Fruit fly (Drosophila melanogaster): ENCODE results near the gene Vps60.

Gene Vps60

DNA sequence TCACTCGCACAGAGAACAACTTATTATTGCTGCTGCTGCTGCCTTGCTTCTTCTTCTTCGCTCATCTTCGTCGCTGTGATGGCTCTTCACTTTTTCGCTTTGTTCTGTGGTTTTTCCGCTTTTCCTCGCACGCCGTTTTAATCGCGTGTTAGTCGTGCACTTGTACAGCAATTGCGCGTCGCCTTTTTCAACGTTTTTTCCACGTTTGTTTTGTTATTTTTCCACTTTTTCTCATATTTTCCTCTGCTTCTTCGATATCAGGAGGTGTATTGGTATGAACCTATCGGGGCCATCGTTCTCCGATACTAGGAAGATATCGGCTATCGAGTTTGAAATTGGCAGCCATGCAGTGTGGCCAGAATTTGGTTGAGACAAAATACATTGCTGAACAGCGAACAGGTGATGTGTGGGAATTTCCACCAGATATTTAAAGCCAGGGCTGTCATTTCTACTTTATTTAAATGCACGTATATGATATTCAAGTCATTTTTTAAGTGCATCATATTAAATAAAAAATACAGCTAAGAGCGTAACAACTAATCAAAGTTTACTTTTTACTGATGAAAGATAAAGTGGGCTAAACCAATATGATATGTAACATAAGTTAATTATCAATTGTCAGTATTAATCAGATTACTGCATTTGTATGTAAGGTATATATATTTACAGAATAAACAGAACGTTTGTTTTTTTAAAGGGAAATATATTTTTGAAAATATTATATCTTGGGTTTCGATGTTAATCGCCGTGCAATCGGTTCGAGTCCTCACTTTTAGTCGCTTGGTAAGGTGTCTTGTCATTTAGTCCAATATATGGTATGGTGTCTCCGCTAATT, 47.7 kb upstream of the Vps60 start, which contains the start of gene Crtc (continued):
- TF ChIP-seq GATAe (GFP tag; conservative IDR thresholded peaks at IDR 0.05) (no peak), tll (GFP tag; optimal IDR thresholded peaks at IDR 0.05) (no peak), Hmx (GFP tag; optimal IDR thresholded peaks at IDR 0.05) (no peak), CG6254 (GFP tag; optimal IDR thresholded peaks at IDR 0.05) (no peak), gcm2 (GFP tag; optimal IDR thresholded peaks at IDR 0.05) (no peak), NC2α (GFP tag; optimal IDR thresholded peaks at IDR 0.05) (no peak), CG2199 (GFP tag; IDR thresholded peaks at IDR 0.05) (no peak), CG13287 (GFP tag; IDR thresholded peaks at IDR 0.05; ENCODE audit: partially characterized antibody) (peak; percentile 72), CG33557 (GFP tag; optimal IDR thresholded peaks at IDR 0.05) (no peak), CG15696 (tag; optimal IDR thresholded peaks at IDR 0.05) (no peak), Myb (GFP tag; optimal IDR thresholded peaks at IDR 0.05) (peak; percentile 80), CG16815 (GFP tag; optimal IDR thresholded peaks at IDR 0.05) (no peak), Dek (tag; optimal IDR thresholded peaks at IDR 0.05) (no peak), gro (GFP tag; optimal IDR thresholded peaks at IDR 0.05) (no peak), scrt (GFP tag; optimal IDR thresholded peaks at IDR 0.05) (no peak), insv (GFP tag; optimal IDR thresholded peaks at IDR 0.05) (no peak), wdn (GFP tag; IDR thresholded peaks at IDR 0.05) (no peak)

DNA sequence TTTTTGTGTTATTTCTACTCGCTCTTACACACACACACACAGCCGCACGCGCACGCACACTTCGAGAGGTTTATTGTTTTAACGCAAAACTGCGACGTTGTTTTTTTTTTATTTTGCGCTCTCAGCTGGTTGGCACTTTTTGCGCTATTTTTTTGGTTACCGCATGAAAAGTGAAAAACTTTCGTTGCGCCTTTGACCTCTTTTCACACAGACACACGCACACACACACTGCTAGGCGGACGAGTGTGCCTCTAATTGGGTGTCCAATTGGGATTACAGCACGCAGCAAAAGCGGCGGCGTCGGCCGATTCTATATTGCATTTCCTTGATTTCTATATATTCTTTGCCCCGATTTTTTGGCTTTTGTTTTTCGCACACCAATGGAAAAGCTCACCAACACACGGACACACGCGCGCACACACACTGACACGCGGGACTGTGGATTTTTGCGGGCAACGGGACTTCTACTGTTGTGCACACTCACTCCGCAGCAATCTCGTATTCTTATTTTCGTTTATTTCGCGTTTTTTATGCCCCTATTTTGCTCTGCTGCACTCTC, 47.0 kb upstream of the Vps60 start:
- TF ChIP-seq CG11723 (GFP tag; optimal IDR thresholded peaks at IDR 0.05): no peak
- no peak for TF ChIP-seq prd (optimal IDR thresholded peaks at IDR 0.05)
- no peak for TF ChIP-seq prd (GFP tag; IDR thresholded peaks at IDR 0.05)
- no peak for TF ChIP-seq CG13287 (GFP tag; IDR thresholded peaks at IDR 0.05; ENCODE audit: partially characterized antibody)
- no peak for TF ChIP-seq nmo (GFP tag; optimal IDR thresholded peaks at IDR 0.05)
- no peak for TF ChIP-seq CG18764 (GFP tag; optimal IDR thresholded peaks at IDR 0.05)
- TF ChIP-seq Stat92E (GFP tag; optimal IDR thresholded peaks at IDR 0.05): peak in 1 of 3 experiments; percentile 49
- no peak for TF ChIP-seq vvl (GFP tag; IDR thresholded peaks at IDR 0.05)
- no peak for TF ChIP-seq CG14441 (GFP tag; IDR thresholded peaks at IDR 0.05)
- no peak for TF ChIP-seq CG32767 (GFP tag; IDR thresholded peaks at IDR 0.05)
- no peak for TF ChIP-seq dati (GFP tag; IDR thresholded peaks at IDR 0.05)
- no peak for TF ChIP-seq sisA (GFP tag; IDR thresholded peaks at IDR 0.05)
- no peak for TF ChIP-seq CG10267 (tag; optimal IDR thresholded peaks at IDR 0.05)
- TF ChIP-seq ttk (GFP tag; IDR thresholded peaks at IDR 0.05): no peak
- no peak for TF ChIP-seq CG13123 (GFP tag; optimal IDR thresholded peaks at IDR 0.05)
- 0 out of 2 replicates have a peak, but pooled peaks have one; percentile 41 for TF ChIP-seq Drgx (GFP tag; IDR thresholded peaks at IDR 0.05)
- no peak for TF ChIP-seq Hmx (GFP tag; optimal IDR thresholded peaks at IDR 0.05)
- no peak for TF ChIP-seq twi (tag; optimal IDR thresholded peaks at IDR 0.05)
- TF ChIP-seq Hr3 (GFP tag; optimal IDR thresholded peaks at IDR 0.05): no peak
- TF ChIP-seq cg (GFP tag; optimal IDR thresholded peaks at IDR 0.05): peak; percentile 78
- no peak for TF ChIP-seq grn (GFP tag; optimal IDR thresholded peaks at IDR 0.05)
- TF ChIP-seq D19A (tag; optimal IDR thresholded peaks at IDR 0.05): no peak
- TF ChIP-seq Sin3A (optimal IDR thresholded peaks at IDR 0.05): no peak
- TF ChIP-seq bowl (GFP tag; IDR thresholded peaks at IDR 0.05): no peak
- no peak for TF ChIP-seq fu2 (GFP tag; optimal IDR thresholded peaks at IDR 0.05)
- TF ChIP-seq Bdp1 (GFP tag; optimal IDR thresholded peaks at IDR 0.05): no peak
- peak; percentile 53; the same call in 1 of the 2 replicates for TF ChIP-seq chm (GFP tag; IDR thresholded peaks at IDR 0.05)
- TF ChIP-seq pho (GFP tag; optimal IDR thresholded peaks at IDR 0.05): no peak
- TF ChIP-seq ase (GFP tag; IDR thresholded peaks at IDR 0.05): no peak
- no peak for TF ChIP-seq Dll (GFP tag; IDR thresholded peaks at IDR 0.05; ENCODE audit: partially characterized antibody)
- no peak for TF ChIP-seq Scr (GFP tag; IDR thresholded peaks at IDR 0.05; ENCODE audit: partially characterized antibody)
- TF ChIP-seq sens (GFP tag): no peak
- TF ChIP-seq CG4328 (GFP tag; optimal IDR thresholded peaks at IDR 0.05): no peak
- no peak for TF ChIP-seq CG17361 (GFP tag; IDR thresholded peaks at IDR 0.05)

Data from whole organism, embryonic.